Worm (Caenorhabditis elegans) whole organism, dauer: ENCODE data around the gene kreg-1.

ENCODE experiments used
- unc-62 ChIP-seq: sonication (generic microtip); optimal IDR thresholded peaks from 2 replicates; lab custom pipeline; 2017; ENCODE audit warnings: missing biosample characterization, missing genetic modification reagents, missing genetic modification characterization

The kreg-1 gene

ce11 chrX:8709424-8709823 is at the start of gene kreg-1:
Gene kreg-1, plus strand, starts transcription at chrX:8709764.
- TF ChIP-seq unc-62 (GFP tag; lab: Kevin White, UChicago), result no peak

ce11 chrX:8660319-8660718 is 49.2 kb upstream of the kreg-1 start, which contains the start of gene rig-1:
Gene rig-1, plus strand, starts transcription at chrX:8660619.
- no peak for TF ChIP-seq unc-62 (GFP tag; lab: Kevin White, UChicago)

ce11 chrX:8660909-8661308 is 48.7 kb upstream of the kreg-1 start:
- TF ChIP-seq unc-62 (GFP tag; lab: Kevin White, UChicago), result no peak

ce11 chrX:8662452-8662851 is 47.1 kb upstream of the kreg-1 start:
- TF ChIP-seq unc-62 (GFP tag; lab: Kevin White, UChicago), result no peak

ce11 chrX:8672760-8673159 is 36.8 kb upstream of the kreg-1 start, which contains the start of the genes K09E2.2 and K09E2.3:
Gene K09E2.2, plus strand, starts transcription at chrX:8673060.
Gene K09E2.3, plus strand, starts transcription at chrX:8673084.
- no peak for TF ChIP-seq unc-62 (GFP tag; lab: Kevin White, UChicago)

- no peak for TF ChIP-seq unc-62 (GFP tag; lab: Kevin White, UChicago)
Observed at ce11 chrX:8674514-8674913, 35.0 kb upstream of the kreg-1 start.

ce11 chrX:8675151-8675550 is 34.4 kb upstream of the kreg-1 start:
- TF ChIP-seq unc-62 (GFP tag; lab: Kevin White, UChicago), result no peak

- TF ChIP-seq unc-62 (GFP tag; lab: Kevin White, UChicago), result no peak
Observed at ce11 chrX:8676088-8676779, 33.3 kb upstream of the kreg-1 start.

ce11 chrX:8677320-8677719 is 32.2 kb upstream of the kreg-1 start:
- TF ChIP-seq unc-62 (GFP tag; lab: Kevin White, UChicago), result no peak

ce11 chrX:8677873-8678272 is 31.7 kb upstream of the kreg-1 start:
- TF ChIP-seq unc-62 (GFP tag; lab: Kevin White, UChicago), result no peak

- no peak for TF ChIP-seq unc-62 (GFP tag; lab: Kevin White, UChicago)
Observed at ce11 chrX:8681600-8681999, 28.0 kb upstream of the kreg-1 start, which contains the start of gene K09E2.1. Gene K09E2.1, plus strand, starts transcription at chrX:8681900.

- TF ChIP-seq unc-62 (GFP tag; lab: Kevin White, UChicago), result no peak
Observed at ce11 chrX:8697517-8697916, 12.0 kb upstream of the kreg-1 start, which contains the start of gene frpr-8. Gene frpr-8, plus strand, starts transcription at chrX:8697817.

- no peak for TF ChIP-seq unc-62 (GFP tag; lab: Kevin White, UChicago)
Observed at ce11 chrX:8703664-8704356, 5.8 kb upstream of the kreg-1 start, which contains the start of gene jbts-14. Gene jbts-14, plus strand, starts transcription at chrX:8704306.

ce11 chrX:8704830-8705229 is 4.7 kb upstream of the kreg-1 start:
- no peak for TF ChIP-seq unc-62 (GFP tag; lab: Kevin White, UChicago)

ce11 chrX:8708053-8708452 is 1.5 kb upstream of the kreg-1 start, which contains the start of gene F53A9.3:
Gene F53A9.3, plus strand, starts transcription at chrX:8708353.
- no peak for TF ChIP-seq unc-62 (GFP tag; lab: Kevin White, UChicago)

ce11 chrX:8711141-8711645 is 1.6 kb downstream of the kreg-1 start, which contains the start of gene F53A9.1:
Gene F53A9.1, plus strand, starts transcription at chrX:8711595.
- TF ChIP-seq unc-62 (GFP tag; lab: Kevin White, UChicago), result no peak
